In genomic region chrX:8640654-8641053, ce11 we compare ENCODE assay signal across 3 worm cellular contexts.
TF ChIP-seq lines count a peak whose summit lies in the region.

No protein-coding gene starts in this region.

TF ChIP-seq in whole organism, L1 larva, 84 proteins besides CTCF, POLR2A, EP300 and RAD21 (continued from another document):
- no peak for TF ChIP-seq lin-39 (tag; optimal IDR thresholded peaks at IDR 0.05; lab: Kevin White, UChicago)
- no peak for TF ChIP-seq pqm-1 (tag; optimal IDR thresholded peaks at IDR 0.05; lab: Kevin White, UChicago)
- TF ChIP-seq fkh-4 (tag; optimal IDR thresholded peaks at IDR 0.05; lab: Kevin White, UChicago; ENCODE audit: borderline replicate concordance) = no peak
- TF ChIP-seq F16B12.6 (tag; optimal IDR thresholded peaks at IDR 0.05; lab: Kevin White, UChicago) = no peak
- TF ChIP-seq lsy-2 (tag; optimal IDR thresholded peaks at IDR 0.05; lab: Kevin White, UChicago) = no peak
- TF ChIP-seq tbx-2 (tag; optimal IDR thresholded peaks at IDR 0.05; lab: Kevin White, UChicago) = no peak
- TF ChIP-seq snu-23 (GFP tag; optimal IDR thresholded peaks at IDR 0.05; lab: Kevin White, UChicago) = peak; percentile 6
- TF ChIP-seq blmp-1 (tag; optimal IDR thresholded peaks at IDR 0.05; lab: Kevin White, UChicago) = no peak
- no peak for TF ChIP-seq egl-13 (tag; optimal IDR thresholded peaks at IDR 0.05; lab: Kevin White, UChicago)
- TF ChIP-seq nhr-28 (tag; optimal IDR thresholded peaks at IDR 0.05; lab: Kevin White, UChicago) = no peak
- TF ChIP-seq sup-37 (GFP tag; optimal IDR thresholded peaks at IDR 0.05; lab: Kevin White, UChicago) = no peak
- TF ChIP-seq nhr-90 (tag; optimal IDR thresholded peaks at IDR 0.05; lab: Kevin White, UChicago; ENCODE audit: poor library complexity) = peak; percentile 2
- no peak for TF ChIP-seq C04F5.9 (tag; optimal IDR thresholded peaks at IDR 0.05; lab: Kevin White, UChicago)
- no peak for TF ChIP-seq aha-1 (tag; optimal IDR thresholded peaks at IDR 0.05; lab: Kevin White, UChicago)
- TF ChIP-seq xbp-1 (tag; optimal IDR thresholded peaks at IDR 0.05; lab: Kevin White, UChicago) = no peak

TF ChIP-seq in whole organism, L4 larva, 104 proteins besides CTCF, POLR2A, EP300 and RAD21 (continued from another document):
- TF ChIP-seq vab-7 (GFP tag; IDR thresholded peaks at IDR 0.05; lab: Robert Waterston, UW) = peak; percentile 62
- TF ChIP-seq dmd-8 (GFP tag; IDR thresholded peaks at IDR 0.05; lab: Robert Waterston, UW) = peak; percentile 80
- peak; percentile 29 for TF ChIP-seq spr-1 (tag; optimal IDR thresholded peaks at IDR 0.05; lab: Kevin White, UChicago)
- TF ChIP-seq tra-1 (GFP tag; IDR thresholded peaks at IDR 0.05; lab: Robert Waterston, UW) = peak; percentile 80; the same call in 1 of the 2 replicates
- TF ChIP-seq madf-5 (GFP tag; IDR thresholded peaks at IDR 0.05; lab: Robert Waterston, UW) = peak in 1 of 2 experiments; percentile 63; a peak in 1 of 4 replicates
- TF ChIP-seq F49E8.2 (tag; optimal IDR thresholded peaks at IDR 0.05; lab: Kevin White, UChicago; ENCODE audit: borderline replicate concordance) = peak; percentile 50
- TF ChIP-seq unc-130 (GFP tag; optimal IDR thresholded peaks at IDR 0.05; lab: Kevin White, UChicago) = peak; percentile 34
- TF ChIP-seq zip-11 (GFP tag; IDR thresholded peaks at IDR 0.05; lab: Robert Waterston, UW) = no peak
- peak; percentile 70 for TF ChIP-seq lin-38 (GFP tag; IDR thresholded peaks at IDR 0.05; lab: Robert Waterston, UW)
- 0 out of 2 replicates have a peak, but pooled peaks have one; percentile 10 for TF ChIP-seq hmg-1.1 (GFP tag; IDR thresholded peaks at IDR 0.05; lab: Robert Waterston, UW)
- peak; percentile 34 for TF ChIP-seq mep-1 (tag; optimal IDR thresholded peaks at IDR 0.05; lab: Kevin White, UChicago)
- no peak for TF ChIP-seq saeg-2 (GFP tag; IDR thresholded peaks at IDR 0.05; lab: Robert Waterston, UW)
- TF ChIP-seq lim-7 (GFP tag; IDR thresholded peaks at IDR 0.05; lab: Robert Waterston, UW) = peak; percentile 78
- no peak for TF ChIP-seq jun-1 (tag; optimal IDR thresholded peaks at IDR 0.05; lab: Kevin White, UChicago)
- TF ChIP-seq snpc-4 (tag; optimal IDR thresholded peaks at IDR 0.05; lab: Kevin White, UChicago) = no peak
- no peak for TF ChIP-seq F10B5.3 (tag; optimal IDR thresholded peaks at IDR 0.05; lab: Kevin White, UChicago)
- peak; percentile 74 for TF ChIP-seq snpc-1.2 (GFP tag; IDR thresholded peaks at IDR 0.05; lab: Robert Waterston, UW)
- TF ChIP-seq nhr-48 (tag; optimal IDR thresholded peaks at IDR 0.05; lab: Kevin White, UChicago) = peak; percentile 21
- TF ChIP-seq ama-1 (optimal IDR thresholded peaks at IDR 0.05; lab: Kevin White, UChicago) = no peak
- peak; percentile 20 for TF ChIP-seq Y5F2A.4 (GFP tag; optimal IDR thresholded peaks at IDR 0.05; lab: Kevin White, UChicago)
- no peak for TF ChIP-seq dmd-9 (GFP tag; IDR thresholded peaks at IDR 0.05; lab: Robert Waterston, UW)
- TF ChIP-seq T20F7.1 (GFP tag; optimal IDR thresholded peaks at IDR 0.05; lab: Kevin White, UChicago) = no peak
- peak; percentile 51 for TF ChIP-seq duxl-1 (tag; optimal IDR thresholded peaks at IDR 0.05; lab: Kevin White, UChicago; ENCODE audit: poor library complexity)
- peak; percentile 67; the same call in 1 of the 2 replicates for TF ChIP-seq egl-43 (GFP tag; IDR thresholded peaks at IDR 0.05; lab: Robert Waterston, UW)
- peak; percentile 79 for TF ChIP-seq pha-4 (GFP tag; IDR thresholded peaks at IDR 0.05; lab: Robert Waterston, UW)
- TF ChIP-seq pha-4 (tag; optimal IDR thresholded peaks at IDR 0.05; lab: Kevin White, UChicago) = no peak
- no peak for TF ChIP-seq ZK546.5 (tag; optimal IDR thresholded peaks at IDR 0.05; lab: Kevin White, UChicago)
- peak; percentile 53 for TF ChIP-seq dve-1 (tag; optimal IDR thresholded peaks at IDR 0.05; lab: Kevin White, UChicago; ENCODE audit: insufficient read depth)
- TF ChIP-seq dmd-6 (GFP tag; IDR thresholded peaks at IDR 0.05; lab: Robert Waterston, UW) = peak; percentile 43; the same call in 1 of the 2 replicates

TF ChIP-seq in whole organism, young adult, 124 proteins besides CTCF, POLR2A, EP300 and RAD21 (continued from another document):
- TF ChIP-seq madf-10 (tag; optimal IDR thresholded peaks at IDR 0.05; lab: Kevin White, UChicago) (peak; percentile 45), sea-2 (GFP tag; IDR thresholded peaks at IDR 0.05; lab: Robert Waterston, UW) (no peak), unc-62 (GFP tag; optimal IDR thresholded peaks at IDR 0.05; lab: Kevin White, UChicago) (no peak), bed-2 (GFP tag; IDR thresholded peaks at IDR 0.05; lab: Robert Waterston, UW) (no peak), aptf-3 (GFP tag; IDR thresholded peaks at IDR 0.05; lab: Robert Waterston, UW) (no peak), ztf-26 (tag; optimal IDR thresholded peaks at IDR 0.05; lab: Kevin White, UChicago) (no peak), atf-7 (tag; optimal IDR thresholded peaks at IDR 0.05; lab: Kevin White, UChicago) (no peak), attf-5 (GFP tag; optimal IDR thresholded peaks at IDR 0.05; lab: Kevin White, UChicago) (peak; percentile 6), Y95B8A.8 (GFP tag; IDR thresholded peaks at IDR 0.05; lab: Robert Waterston, UW) (no peak), F23B12.7 (tag; optimal IDR thresholded peaks at IDR 0.05; lab: Kevin White, UChicago; ENCODE audit: insufficient read depth) (peak; percentile 65), lir-1 (GFP tag; conservative IDR thresholded peaks at IDR 0.05; lab: Robert Waterston, UW) (no peak), K11D2.4 (GFP tag; IDR thresholded peaks at IDR 0.05; lab: Robert Waterston, UW) (no peak), aptf-2 (GFP tag; conservative IDR thresholded peaks at IDR 0.05; lab: Robert Waterston, UW) (no peak), T26A5.8 (tag; optimal IDR thresholded peaks at IDR 0.05; lab: Kevin White, UChicago) (no peak), athp-1 (tag; optimal IDR thresholded peaks at IDR 0.05; lab: Kevin White, UChicago) (peak; percentile 42), akir-1 (GFP tag; optimal IDR thresholded peaks at IDR 0.05; lab: Kevin White, UChicago) (no peak), nhr-120 (GFP tag; IDR thresholded peaks at IDR 0.05; lab: Robert Waterston, UW) (no peak), F10E7.11 (tag; optimal IDR thresholded peaks at IDR 0.05; lab: Kevin White, UChicago) (no peak), lsy-27 (tag; optimal IDR thresholded peaks at IDR 0.05; lab: Kevin White, UChicago; ENCODE audit: borderline replicate concordance, insufficient read depth) (no peak), ceh-40 (GFP tag; IDR thresholded peaks at IDR 0.05; lab: Robert Waterston, UW) (0 out of 2 replicates have a peak, but pooled peaks have one; percentile 54), Y79H2A.3 (GFP tag; conservative IDR thresholded peaks at IDR 0.05; lab: Robert Waterston, UW) (no peak), F49E8.2 (tag; optimal IDR thresholded peaks at IDR 0.05; lab: Kevin White, UChicago; ENCODE audit: insufficient read depth) (no peak), egl-18 (GFP tag; IDR thresholded peaks at IDR 0.05; lab: Robert Waterston, UW) (no peak), F37B4.10 (GFP tag; IDR thresholded peaks at IDR 0.05; lab: Robert Waterston, UW) (no peak), hsf-1 (GFP tag; IDR thresholded peaks at IDR 0.05; lab: Robert Waterston, UW) (no peak; the same call in 1 of the 2 replicates), ekl-4 (GFP tag; IDR thresholded peaks at IDR 0.05; lab: Robert Waterston, UW) (no peak), ceh-100 (GFP tag; IDR thresholded peaks at IDR 0.05; lab: Robert Waterston, UW) (no peak), B0336.3 (GFP tag; IDR thresholded peaks at IDR 0.05; lab: Robert Waterston, UW) (no peak), hmg-1.2 (GFP tag; IDR thresholded peaks at IDR 0.05; lab: Robert Waterston, UW) (peak; percentile 69), hlh-12 (tag; optimal IDR thresholded peaks at IDR 0.05; lab: Kevin White, UChicago) (peak; percentile 71), D2030.7 (GFP tag; IDR thresholded peaks at IDR 0.05; lab: Robert Waterston, UW) (peak; percentile 77; the same call in 1 of the 2 replicates), lsl-1 (GFP tag; optimal IDR thresholded peaks at IDR 0.05; lab: Kevin White, UChicago) (no peak), hrde-1 (tag; optimal IDR thresholded peaks at IDR 0.05; lab: Kevin White, UChicago; ENCODE audit: borderline replicate concordance) (peak; percentile 43), snpc-3.4 (tag; optimal IDR thresholded peaks at IDR 0.05; lab: Kevin White, UChicago) (peak; percentile 54), lin-35 (GFP tag; optimal IDR thresholded peaks at IDR 0.05; lab: Kevin White, UChicago) (peak in 1 of 3 experiments; percentile 61), F22D6.2 (tag; optimal IDR thresholded peaks at IDR 0.05; lab: Kevin White, UChicago) (no peak), nhr-90 (tag; optimal IDR thresholded peaks at IDR 0.05; lab: Kevin White, UChicago) (peak; percentile 69), ceh-91 (GFP tag; IDR thresholded peaks at IDR 0.05; lab: Robert Waterston, UW) (no peak), lin-54 (GFP tag; optimal IDR thresholded peaks at IDR 0.05; lab: Kevin White, UChicago) (peak; percentile 40), ccch-3 (GFP tag; optimal IDR thresholded peaks at IDR 0.05; lab: Kevin White, UChicago) (no peak), gei-17 (GFP tag; optimal IDR thresholded peaks at IDR 0.05; lab: Kevin White, UChicago) (no peak), C06A6.2 (GFP tag; conservative IDR thresholded peaks at IDR 0.05; lab: Robert Waterston, UW) (no peak), lag-1 (GFP tag; IDR thresholded peaks at IDR 0.05; lab: Robert Waterston, UW) (no peak), C17E4.6 (GFP tag; IDR thresholded peaks at IDR 0.05; lab: Robert Waterston, UW) (no peak), sdz-38 (tag; optimal IDR thresholded peaks at IDR 0.05; lab: Kevin White, UChicago) (no peak), cebp-1 (GFP tag; IDR thresholded peaks at IDR 0.05; lab: Robert Waterston, UW) (no peak), cebp-1 (tag; optimal IDR thresholded peaks at IDR 0.05; lab: Kevin White, UChicago) (peak; percentile 37), ZK185.1 (tag; optimal IDR thresholded peaks at IDR 0.05; lab: Kevin White, UChicago; ENCODE audit: poor library complexity, severe bottlenecking) (peak; percentile 71), egrh-3 (GFP tag; IDR thresholded peaks at IDR 0.05; lab: Robert Waterston, UW) (no peak), ceh-58 (GFP tag; IDR thresholded peaks at IDR 0.05; lab: Robert Waterston, UW) (no peak), F57C9.4 (tag; optimal IDR thresholded peaks at IDR 0.05; lab: Kevin White, UChicago) (no peak), mes-4 (tag; optimal IDR thresholded peaks at IDR 0.05; lab: Kevin White, UChicago) (peak; percentile 60), nfya-1 (tag; optimal IDR thresholded peaks at IDR 0.05; lab: Kevin White, UChicago; ENCODE audit: borderline replicate concordance, insufficient read depth) (no peak), attf-6 (GFP tag; IDR thresholded peaks at IDR 0.05; lab: Robert Waterston, UW) (no peak), ceh-27 (GFP tag; optimal IDR thresholded peaks at IDR 0.05; lab: Kevin White, UChicago) (no peak), xnd-1 (tag; optimal IDR thresholded peaks at IDR 0.05; lab: Kevin White, UChicago) (no peak), K12H6.12 (tag; optimal IDR thresholded peaks at IDR 0.05; lab: Kevin White, UChicago) (no peak), nfyb-1 (GFP tag; IDR thresholded peaks at IDR 0.05; lab: Robert Waterston, UW) (0 out of 2 replicates have a peak, but pooled peaks have one; percentile 34), ceh-79 (tag; optimal IDR thresholded peaks at IDR 0.05; lab: Kevin White, UChicago) (no peak), egl-44 (GFP tag; IDR thresholded peaks at IDR 0.05; lab: Robert Waterston, UW) (peak; percentile 19; the same call in 1 of the 2 replicates), tbp1 (GFP tag; optimal IDR thresholded peaks at IDR 0.05; lab: Kevin White, UChicago) (peak; percentile 90), bed-1 (GFP tag; IDR thresholded peaks at IDR 0.05; lab: Robert Waterston, UW) (no peak), cebp-2 (GFP tag; IDR thresholded peaks at IDR 0.05; lab: Robert Waterston, UW) (no peak), ama-1 (optimal IDR thresholded peaks at IDR 0.05; lab: Kevin White, UChicago) (no peak), ama-1 (GFP tag; optimal IDR thresholded peaks at IDR 0.05; lab: Kevin White, UChicago) (peak; percentile 6 to 65), nhr-179 (tag; optimal IDR thresholded peaks at IDR 0.05; lab: Kevin White, UChicago) (no peak), nfya-2 (GFP tag; IDR thresholded peaks at IDR 0.05; lab: Robert Waterston, UW) (no peak), ztf-22 (GFP tag; optimal IDR thresholded peaks at IDR 0.05; lab: Kevin White, UChicago) (no peak), mcd-1 (GFP tag; IDR thresholded peaks at IDR 0.05; lab: Robert Waterston, UW) (no peak), madf-3 (GFP tag; IDR thresholded peaks at IDR 0.05; lab: Robert Waterston, UW) (no peak), rcor-1 (GFP tag; IDR thresholded peaks at IDR 0.05; lab: Robert Waterston, UW) (peak; percentile 73), zfh-2 (GFP tag; conservative IDR thresholded peaks at IDR 0.05; lab: Robert Waterston, UW) (no peak), B0261.1 (tag; optimal IDR thresholded peaks at IDR 0.05; lab: Kevin White, UChicago) (peak; percentile 86), Y53G8AR.9 (GFP tag; conservative IDR thresholded peaks at IDR 0.05; lab: Robert Waterston, UW) (no peak), pbrm-1 (GFP tag; IDR thresholded peaks at IDR 0.05; lab: Robert Waterston, UW) (peak; percentile 82), tbx-9 (tag; optimal IDR thresholded peaks at IDR 0.05; lab: Kevin White, UChicago; ENCODE audit: borderline replicate concordance) (no peak), nhr-80 (tag; optimal IDR thresholded peaks at IDR 0.05; lab: Kevin White, UChicago) (peak; percentile 7), lin-26 (GFP tag; IDR thresholded peaks at IDR 0.05; lab: Robert Waterston, UW) (peak; percentile 88), repo-1 (tag; optimal IDR thresholded peaks at IDR 0.05; lab: Kevin White, UChicago) (peak; percentile 31), die-1 (tag; optimal IDR thresholded peaks at IDR 0.05; lab: Kevin White, UChicago) (peak; percentile 83), madf-8 (GFP tag; conservative IDR thresholded peaks at IDR 0.05; lab: Robert Waterston, UW) (no peak), sptf-2 (GFP tag; optimal IDR thresholded peaks at IDR 0.05; lab: Kevin White, UChicago) (no peak), rpc-1 (optimal IDR thresholded peaks at IDR 0.05; lab: Kevin White, UChicago) (peak; percentile 92), rpc-1 (tag; optimal IDR thresholded peaks at IDR 0.05; lab: Kevin White, UChicago) (peak; percentile 98), mxl-1 (tag; optimal IDR thresholded peaks at IDR 0.05; lab: Kevin White, UChicago) (peak; percentile 53), dpl-1 (GFP tag; optimal IDR thresholded peaks at IDR 0.05; lab: Kevin White, UChicago) (no peak), tlf-1 (GFP tag; optimal IDR thresholded peaks at IDR 0.05; lab: Kevin White, UChicago) (no peak), pha-4 (tag; optimal IDR thresholded peaks at IDR 0.05; lab: Kevin White, UChicago) (no peak), Y53F4B.3 (GFP tag; IDR thresholded peaks at IDR 0.05; lab: Robert Waterston, UW) (no peak), rec-8 (tag; optimal IDR thresholded peaks at IDR 0.05; lab: Kevin White, UChicago) (peak; percentile 50 to 71), snpc-1.1 (tag; optimal IDR thresholded peaks at IDR 0.05; lab: Kevin White, UChicago; ENCODE audit: insufficient read depth) (peak; percentile 68), Y56A3A.18 (GFP tag; IDR thresholded peaks at IDR 0.05; lab: Robert Waterston, UW) (no peak), attf-3 (GFP tag; conservative IDR thresholded peaks at IDR 0.05; lab: Robert Waterston, UW) (no peak)
